Worm (Caenorhabditis elegans) whole organism, midembryonic: Measurements from ENCODE around the gene Y75B12A.2.

Experiments used
- cog-1 ChIP-seq: sonication (generic microtip); optimal IDR thresholded peaks from 2 replicates; lab custom pipeline; 2016; ENCODE audit warnings: missing genetic modification characterization, missing compliant biosample characterization
- flt-1 ChIP-seq: fragments of 200-800 bp; sonication (Bioruptor generic); IDR thresholded peaks from 2 replicates; pipeline ENCODE4 v1.3.6; 2022; ENCODE audit warnings: missing genetic modification characterization, missing compliant biosample characterization
- klf-2 ChIP-seq: fragments of 200-800 bp; sonication (Bioruptor generic); conservative IDR thresholded peaks from 2 replicates; pipeline ENCODE4 v1.3.6; 2022; ENCODE audit warnings: missing genetic modification reagents, missing genetic modification characterization, missing compliant biosample characterization
- ref-1 ChIP-seq: fragments of 200-800 bp; sonication (Bioruptor generic); conservative IDR thresholded peaks from 2 replicates; pipeline ENCODE4 v1.3.6; 2022; ENCODE audit warnings: missing genetic modification reagents, missing genetic modification characterization, missing compliant biosample characterization
- tab-1 ChIP-seq: fragments of 200-800 bp; sonication (Bioruptor generic); IDR thresholded peaks from 2 replicates; pipeline ENCODE4 v1.3.6; 2022; ENCODE audit warnings: missing genetic modification characterization, missing compliant biosample characterization
- ztf-23 ChIP-seq: fragments of 200-800 bp; sonication (Bioruptor generic); IDR thresholded peaks from 2 replicates; pipeline ENCODE4 v1.3.6; 2022; ENCODE audit warnings: missing genetic modification reagents, missing genetic modification characterization, missing compliant biosample characterization
- ztf-29 ChIP-seq: fragments of 200-800 bp; sonication (Bioruptor generic); IDR thresholded peaks from 2 replicates; pipeline ENCODE4 v1.3.6; 2022; ENCODE audit warnings: missing genetic modification reagents, missing genetic modification characterization, missing compliant biosample characterization

ce11 chrV:15133812-15134211 lies 24.5 kb downstream of the Y75B12A.2 start:
- TF ChIP-seq ref-1 (no peak), tab-1 (no peak), cog-1 (tag; lab: Kevin White, UChicago) (no peak), klf-2 (no peak), ztf-23 (GFP tag; lab: Robert Waterston, UW) (no peak), ztf-29 (GFP tag; lab: Robert Waterston, UW) (no peak), flt-1 (GFP tag; lab: Robert Waterston, UW) (no peak)
